Worm (Caenorhabditis elegans) whole organism, midembryonic: ENCODE results near the gene pudl-1.

Source experiments
- T22C8.4 ChIP-seq: fragments of 200-800 bp; sonication (Bioruptor generic); IDR thresholded peaks from 2 replicates; pipeline ENCODE4 v1.3.6; 2022; ENCODE audit warnings: missing genetic modification characterization, missing compliant biosample characterization
- cog-1 ChIP-seq: sonication (generic microtip); optimal IDR thresholded peaks from 2 replicates; lab custom pipeline; 2016; ENCODE audit warnings: missing genetic modification characterization, missing compliant biosample characterization
- flt-1 ChIP-seq: fragments of 200-800 bp; sonication (Bioruptor generic); IDR thresholded peaks from 2 replicates; pipeline ENCODE4 v1.3.6; 2022; ENCODE audit warnings: missing genetic modification characterization, missing compliant biosample characterization
- klf-2 ChIP-seq: fragments of 200-800 bp; sonication (Bioruptor generic); conservative IDR thresholded peaks from 2 replicates; pipeline ENCODE4 v1.3.6; 2022; ENCODE audit warnings: missing genetic modification reagents, missing genetic modification characterization, missing compliant biosample characterization
- med-1 ChIP-seq: sonication (generic microtip); optimal IDR thresholded peaks from 2 replicates; lab custom pipeline; 2017; ENCODE audit warnings: missing genetic modification characterization, mild to moderate bottlenecking, missing compliant biosample characterization, antibody characterized with exemption, missing genetic modification reagents; ENCODE audit not compliant: insufficient read depth
- ref-1 ChIP-seq: fragments of 200-800 bp; sonication (Bioruptor generic); conservative IDR thresholded peaks from 2 replicates; pipeline ENCODE4 v1.3.6; 2022; ENCODE audit warnings: missing genetic modification reagents, missing genetic modification characterization, missing compliant biosample characterization
- tab-1 ChIP-seq: fragments of 200-800 bp; sonication (Bioruptor generic); IDR thresholded peaks from 2 replicates; pipeline ENCODE4 v1.3.6; 2022; ENCODE audit warnings: missing genetic modification characterization, missing compliant biosample characterization
- ztf-23 ChIP-seq: fragments of 200-800 bp; sonication (Bioruptor generic); IDR thresholded peaks from 2 replicates; pipeline ENCODE4 v1.3.6; 2022; ENCODE audit warnings: missing genetic modification reagents, missing genetic modification characterization, missing compliant biosample characterization
- ztf-29 ChIP-seq: fragments of 200-800 bp; sonication (Bioruptor generic); IDR thresholded peaks from 2 replicates; pipeline ENCODE4 v1.3.6; 2022; ENCODE audit warnings: missing genetic modification reagents, missing genetic modification characterization, missing compliant biosample characterization

DNA sequence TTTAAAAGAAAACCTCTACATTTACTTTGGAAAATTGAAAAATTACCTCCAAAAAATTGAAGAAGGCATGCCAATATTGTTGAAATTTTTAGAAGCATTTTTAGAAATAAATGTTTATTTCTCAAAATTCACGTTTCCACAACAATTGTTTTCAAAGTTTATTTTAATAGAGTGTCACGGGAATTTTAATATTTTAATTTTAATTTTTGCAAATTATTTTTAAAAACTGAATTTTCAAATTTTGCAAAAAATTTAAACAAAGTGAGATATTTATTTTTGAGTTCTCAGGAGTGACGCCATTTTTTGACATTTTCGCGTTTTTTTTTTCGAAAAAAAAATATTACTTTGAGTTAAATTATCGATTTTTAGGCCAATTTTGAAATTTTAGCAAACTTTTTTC lies 20.5 kb downstream of the pudl-1 start, which contains the start of gene Y54G2A.49:
- TF ChIP-seq T22C8.4 (GFP tag; lab: Robert Waterston, UW) (no peak), med-1 (GFP tag; lab: Kevin White, UChicago) (no peak), cog-1 (tag; lab: Kevin White, UChicago) (no peak), flt-1 (no peak), tab-1 (GFP tag; lab: Robert Waterston, UW) (no peak), klf-2 (no peak), ztf-23 (GFP tag; lab: Robert Waterston, UW) (no peak), ref-1 (GFP tag; lab: Robert Waterston, UW) (no peak), ztf-29 (GFP tag; lab: Robert Waterston, UW) (no peak)
